Worm (Caenorhabditis elegans) whole organism, midembryonic: ENCODE results near the gene F59B10.2.

Source experiments
- T22C8.4 ChIP-seq: fragments of 200-800 bp; sonication (Bioruptor generic); IDR thresholded peaks from 2 replicates; pipeline ENCODE4 v1.3.6; 2022; ENCODE audit warnings: missing genetic modification characterization, missing compliant biosample characterization
- cog-1 ChIP-seq: sonication (generic microtip); optimal IDR thresholded peaks from 2 replicates; lab custom pipeline; 2016; ENCODE audit warnings: missing genetic modification characterization, missing compliant biosample characterization
- flt-1 ChIP-seq: fragments of 200-800 bp; sonication (Bioruptor generic); IDR thresholded peaks from 2 replicates; pipeline ENCODE4 v1.3.6; 2022; ENCODE audit warnings: missing genetic modification characterization, missing compliant biosample characterization
- klf-2 ChIP-seq: fragments of 200-800 bp; sonication (Bioruptor generic); conservative IDR thresholded peaks from 2 replicates; pipeline ENCODE4 v1.3.6; 2022; ENCODE audit warnings: missing genetic modification reagents, missing genetic modification characterization, missing compliant biosample characterization
- med-1 ChIP-seq: sonication (generic microtip); optimal IDR thresholded peaks from 2 replicates; lab custom pipeline; 2017; ENCODE audit warnings: missing genetic modification characterization, mild to moderate bottlenecking, missing compliant biosample characterization, antibody characterized with exemption, missing genetic modification reagents; ENCODE audit not compliant: insufficient read depth
- ref-1 ChIP-seq: fragments of 200-800 bp; sonication (Bioruptor generic); conservative IDR thresholded peaks from 2 replicates; pipeline ENCODE4 v1.3.6; 2022; ENCODE audit warnings: missing genetic modification reagents, missing genetic modification characterization, missing compliant biosample characterization
- tab-1 ChIP-seq: fragments of 200-800 bp; sonication (Bioruptor generic); IDR thresholded peaks from 2 replicates; pipeline ENCODE4 v1.3.6; 2022; ENCODE audit warnings: missing genetic modification characterization, missing compliant biosample characterization
- ztf-23 ChIP-seq: fragments of 200-800 bp; sonication (Bioruptor generic); IDR thresholded peaks from 2 replicates; pipeline ENCODE4 v1.3.6; 2022; ENCODE audit warnings: missing genetic modification reagents, missing genetic modification characterization, missing compliant biosample characterization
- ztf-29 ChIP-seq: fragments of 200-800 bp; sonication (Bioruptor generic); IDR thresholded peaks from 2 replicates; pipeline ENCODE4 v1.3.6; 2022; ENCODE audit warnings: missing genetic modification reagents, missing genetic modification characterization, missing compliant biosample characterization

F59B10.2 gene

ce11 chrII:10509746-10510145, at the start of gene F59B10.2:
F59B10.2 (minus strand) TSS chrII:10509846.
- TF ChIP-seq klf-2 (GFP tag; lab: Robert Waterston, UW) (no peak), med-1 (GFP tag; lab: Kevin White, UChicago) (no peak), ztf-29 (no peak), T22C8.4 (no peak), ref-1 (GFP tag; lab: Robert Waterston, UW) (no peak), cog-1 (tag; lab: Kevin White, UChicago) (no peak), ztf-23 (GFP tag; lab: Robert Waterston, UW) (no peak), flt-1 (GFP tag; lab: Robert Waterston, UW) (no peak), tab-1 (GFP tag; lab: Robert Waterston, UW) (no peak)

- TF ChIP-seq ztf-29 = no peak
- 0 out of 2 replicates have a peak, but pooled peaks have one; percentile 20 for TF ChIP-seq ztf-23 (GFP tag; lab: Robert Waterston, UW)
- TF ChIP-seq flt-1 (GFP tag; lab: Robert Waterston, UW) = 0 out of 2 replicates have a peak, but pooled peaks have one; percentile 41
- no peak for TF ChIP-seq cog-1 (tag; lab: Kevin White, UChicago)
- TF ChIP-seq tab-1 (GFP tag; lab: Robert Waterston, UW) = no peak
- TF ChIP-seq klf-2 (GFP tag; lab: Robert Waterston, UW) = no peak
Measured at ce11 chrII:10558962-10559415, 49.3 kb upstream of the F59B10.2 start.

ce11 chrII:10558345-10558744, 48.7 kb upstream of the F59B10.2 start:
- TF ChIP-seq T22C8.4 = no peak
- no peak for TF ChIP-seq ztf-29

ce11 chrII:10557206-10557574, 47.5 kb upstream of the F59B10.2 start:
- no peak for TF ChIP-seq med-1 (GFP tag; lab: Kevin White, UChicago)
- TF ChIP-seq ztf-29 = no peak
- no peak for TF ChIP-seq tab-1 (GFP tag; lab: Robert Waterston, UW)

- no peak for TF ChIP-seq klf-2 (GFP tag; lab: Robert Waterston, UW)
- no peak for TF ChIP-seq ztf-23 (GFP tag; lab: Robert Waterston, UW)
- no peak for TF ChIP-seq T22C8.4
- no peak for TF ChIP-seq flt-1 (GFP tag; lab: Robert Waterston, UW)
- no peak for TF ChIP-seq tab-1 (GFP tag; lab: Robert Waterston, UW)
- TF ChIP-seq ref-1 (GFP tag; lab: Robert Waterston, UW) = no peak
Measured at ce11 chrII:10556550-10557205, 47.0 kb upstream of the F59B10.2 start.

- TF ChIP-seq flt-1 (GFP tag; lab: Robert Waterston, UW) (0 out of 2 replicates have a peak, but pooled peaks have one; percentile 6), tab-1 (GFP tag; lab: Robert Waterston, UW) (no peak)
Measured at ce11 chrII:10555484-10556075, 45.9 kb upstream of the F59B10.2 start.

ce11 chrII:10554972-10555371, 45.3 kb upstream of the F59B10.2 start, which contains the start of gene mnk-1:
mnk-1 (minus strand) TSS chrII:10555044.
- TF ChIP-seq ztf-23 (GFP tag; lab: Robert Waterston, UW) (no peak), cog-1 (tag; lab: Kevin White, UChicago) (no peak), ref-1 (GFP tag; lab: Robert Waterston, UW) (no peak), T22C8.4 (no peak), klf-2 (GFP tag; lab: Robert Waterston, UW) (no peak), tab-1 (GFP tag; lab: Robert Waterston, UW) (no peak), flt-1 (GFP tag; lab: Robert Waterston, UW) (no peak), ztf-29 (no peak), med-1 (GFP tag; lab: Kevin White, UChicago) (no peak)

- TF ChIP-seq T22C8.4 = no peak
- 0 out of 2 replicates have a peak, but pooled peaks have one; percentile 31 for TF ChIP-seq flt-1 (GFP tag; lab: Robert Waterston, UW)
Measured at ce11 chrII:10554046-10554399, 44.4 kb upstream of the F59B10.2 start.

- TF ChIP-seq tab-1 (GFP tag; lab: Robert Waterston, UW) (0 out of 2 replicates have a peak, but pooled peaks have one; percentile 28), flt-1 (GFP tag; lab: Robert Waterston, UW) (no peak)
Measured at ce11 chrII:10553377-10554045, 43.9 kb upstream of the F59B10.2 start.

- peak; percentile 16 for TF ChIP-seq cog-1 (tag; lab: Kevin White, UChicago)
- TF ChIP-seq T22C8.4 = no peak
- no peak for TF ChIP-seq klf-2 (GFP tag; lab: Robert Waterston, UW)
- TF ChIP-seq med-1 (GFP tag; lab: Kevin White, UChicago) = no peak
- TF ChIP-seq ref-1 (GFP tag; lab: Robert Waterston, UW) = no peak
- TF ChIP-seq ztf-23 (GFP tag; lab: Robert Waterston, UW) = 0 out of 2 replicates have a peak, but pooled peaks have one; percentile 57
Measured at ce11 chrII:10551985-10552736, 42.5 kb upstream of the F59B10.2 start.
